Fruit fly (Drosophila melanogaster) whole organism, embryonic: ENCODE data around the gene CG33172.

Experiments
- Abd-B ChIP-seq: fragments of 200-800 bp; sonication (Bioruptor generic); optimal IDR thresholded peaks from 2 replicates; lab custom pipeline; 2018; ENCODE audit warnings: missing biosample characterization, mild to moderate bottlenecking, missing genetic modification characterization, moderate library complexity
- Atf-2 ChIP-seq: fragments of 200-800 bp; sonication (Bioruptor generic); optimal IDR thresholded peaks from 2 replicates; lab custom pipeline; 2016; ENCODE audit warnings: missing biosample characterization, missing genetic modification characterization
- BtbVII ChIP-seq: fragments of 200-800 bp; sonication (Bioruptor generic); optimal IDR thresholded peaks from 3 replicates; lab custom pipeline; 2017; ENCODE audit warnings: missing biosample characterization, mild to moderate bottlenecking, missing genetic modification characterization
- CG10654 ChIP-seq: fragments of 200-800 bp; sonication (Bioruptor generic); optimal IDR thresholded peaks from 2 replicates; lab custom pipeline; 2016; ENCODE audit warnings: missing biosample characterization, missing genetic modification characterization
- CG10979 ChIP-seq: fragments of 200-800 bp; sonication (Bioruptor generic); optimal IDR thresholded peaks from 2 replicates; lab custom pipeline; 2018; ENCODE audit warnings: missing biosample characterization, mild to moderate bottlenecking, missing genetic modification characterization, moderate library complexity
- CG12659 ChIP-seq: fragments of 200-800 bp; sonication (Bioruptor generic); optimal IDR thresholded peaks from 3 replicates; lab custom pipeline; 2017; ENCODE audit warnings: mild to moderate bottlenecking, missing biosample characterization, missing genetic modification reagents, missing genetic modification characterization
- CG15269 ChIP-seq: fragments of 200-800 bp; sonication (Bioruptor generic); optimal IDR thresholded peaks from 2 replicates; lab custom pipeline; 2018; ENCODE audit warnings: missing biosample characterization, mild to moderate bottlenecking, missing genetic modification characterization, moderate library complexity
- CG15514 ChIP-seq: fragments of 200-800 bp; sonication (Bioruptor generic); optimal IDR thresholded peaks from 3 replicates; lab custom pipeline; 2017; ENCODE audit warnings: missing biosample characterization, missing genetic modification characterization, mild to moderate bottlenecking, moderate library complexity, missing genetic modification reagents
- CG17359 ChIP-seq: fragments of 200-800 bp; sonication (Bioruptor generic); optimal IDR thresholded peaks from 3 replicates; lab custom pipeline; 2018; ENCODE audit warnings: missing biosample characterization, mild to moderate bottlenecking, missing genetic modification characterization, moderate library complexity
- CG17802 ChIP-seq: fragments of 200-800 bp; sonication (Bioruptor generic); optimal IDR thresholded peaks from 2 replicates; lab custom pipeline; 2018; ENCODE audit warnings: missing biosample characterization, mild to moderate bottlenecking, missing genetic modification characterization, moderate library complexity
- CG17912 ChIP-seq: fragments of 200-800 bp; sonication (Bioruptor generic); optimal IDR thresholded peaks from 2 replicates; lab custom pipeline; 2018; ENCODE audit warnings: missing biosample characterization, mild to moderate bottlenecking, missing genetic modification characterization
- CG18476 ChIP-seq: fragments of 200-800 bp; sonication (Bioruptor generic); optimal IDR thresholded peaks from 2 replicates; lab custom pipeline; 2016; ENCODE audit warnings: missing biosample characterization, mild to moderate bottlenecking, missing genetic modification characterization
- CG18599 ChIP-seq: fragments of 200-800 bp; sonication (Bioruptor generic); optimal IDR thresholded peaks from 3 replicates; lab custom pipeline; 2017; ENCODE audit warnings: missing biosample characterization, missing genetic modification characterization, mild to moderate bottlenecking, moderate library complexity, missing genetic modification reagents
- CG2678 ChIP-seq: fragments of 200-800 bp; sonication (Bioruptor generic); optimal IDR thresholded peaks from 3 replicates; lab custom pipeline; 2019; ENCODE audit warnings: missing biosample characterization, mild to moderate bottlenecking, missing genetic modification characterization, moderate library complexity
- CG3995 ChIP-seq: fragments of 200-800 bp; sonication (Bioruptor generic); optimal IDR thresholded peaks from 3 replicates; lab custom pipeline; 2016; ENCODE audit warnings: missing biosample characterization, missing genetic modification characterization
- CG6683 ChIP-seq: fragments of 200-800 bp; sonication (Bioruptor generic); optimal IDR thresholded peaks from 2 replicates; lab custom pipeline; 2017; ENCODE audit warnings: missing biosample characterization, mild to moderate bottlenecking, missing genetic modification characterization, missing genetic modification reagents
- CG6765 ChIP-seq: fragments of 200-800 bp; sonication (Bioruptor generic); optimal IDR thresholded peaks from 3 replicates; lab custom pipeline; 2017; ENCODE audit warnings: missing biosample characterization, mild to moderate bottlenecking, missing genetic modification characterization
- CG8290 ChIP-seq, 3 experiments: fragments of 200-800 bp; sonication (Bioruptor generic); optimal IDR thresholded peaks; 2 replicates each; lab custom pipeline; 2016 to 2019; ENCODE audit warnings: missing biosample characterization in 3 of 3, missing genetic modification characterization in 3 of 3, mild to moderate bottlenecking in 2 of 3, moderate library complexity in 1 of 3
- Drgx ChIP-seq: fragments of 200-800 bp; sonication (Bioruptor generic); IDR thresholded peaks from 2 replicates; pipeline ENCODE4 v1.3.6; 2022; ENCODE audit warnings: missing biosample characterization, missing genetic modification characterization
- Ets65A ChIP-seq: fragments of 200-800 bp; sonication (Bioruptor generic); peaks from one replicate; lab custom pipeline; 2016; ENCODE audit warnings: missing biosample characterization, missing genetic modification characterization
- Fer2 ChIP-seq: fragments of 200-800 bp; sonication (Bioruptor generic); optimal IDR thresholded peaks from 2 replicates; lab custom pipeline; 2018; ENCODE audit warnings: missing biosample characterization, mild to moderate bottlenecking, missing genetic modification characterization, moderate library complexity
- Lhr ChIP-seq: fragments of 200-800 bp; sonication (Bioruptor generic); optimal IDR thresholded peaks from 3 replicates; lab custom pipeline; 2017; ENCODE audit warnings: mild to moderate bottlenecking, missing biosample characterization, missing genetic modification reagents, missing genetic modification characterization
- MBD-R2 ChIP-seq: fragments of 200-800 bp; sonication (Bioruptor generic); IDR thresholded peaks from 2 replicates; pipeline ENCODE4 v1.3.6; 2022; ENCODE audit warnings: missing biosample characterization, missing genetic modification characterization
- MTF-1 ChIP-seq: fragments of 200-800 bp; sonication (Bioruptor generic); optimal IDR thresholded peaks from 2 replicates; lab custom pipeline; 2018; ENCODE audit warnings: missing biosample characterization, mild to moderate bottlenecking, missing genetic modification characterization, borderline replicate concordance
- Oaz ChIP-seq: fragments of 200-800 bp; sonication (Bioruptor generic); IDR thresholded peaks from 2 replicates; pipeline ENCODE4 v1.3.6; 2022; ENCODE audit warnings: missing biosample characterization, missing genetic modification characterization
- Pdp1 ChIP-seq, 2 experiments: fragments of 200-800 bp; sonication (Bioruptor generic); optimal IDR thresholded peaks; 3 replicates each; lab custom pipeline; 2016; ENCODE audit warnings: missing biosample characterization in 2 of 2, missing genetic modification characterization in 2 of 2, mild to moderate bottlenecking in 1 of 2, moderate library complexity in 1 of 2
- Ptx1 ChIP-seq: fragments of 200-800 bp; sonication (Bioruptor generic); IDR thresholded peaks from 2 replicates; pipeline ENCODE4 v1.3.6; 2022; ENCODE audit warnings: missing biosample characterization, missing genetic modification characterization
- Rfx ChIP-seq: fragments of 200-800 bp; sonication (Bioruptor generic); IDR thresholded peaks from 2 replicates; pipeline ENCODE4 v1.3.6; 2022; ENCODE audit warnings: missing biosample characterization, missing genetic modification characterization
- Xrp1 ChIP-seq: fragments of 200-800 bp; sonication (Bioruptor generic); IDR thresholded peaks from 2 replicates; pipeline ENCODE4 v1.3.6; 2022; ENCODE audit warnings: missing biosample characterization, missing genetic modification characterization
- bowl ChIP-seq: fragments of 200-800 bp; sonication (Bioruptor generic); IDR thresholded peaks from 2 replicates; pipeline ENCODE4 v1.3.6; 2022; ENCODE audit warnings: missing biosample characterization, missing genetic modification characterization
- chn ChIP-seq: fragments of 200-800 bp; sonication (Bioruptor generic); optimal IDR thresholded peaks from 2 replicates; lab custom pipeline; 2016; ENCODE audit warnings: missing biosample characterization, missing genetic modification characterization
- dan ChIP-seq: fragments of 200-800 bp; sonication (Bioruptor generic); IDR thresholded peaks from 2 replicates; pipeline ENCODE4 v1.3.6; 2022; ENCODE audit warnings: missing biosample characterization, missing genetic modification characterization
- hbn ChIP-seq: fragments of 200-800 bp; sonication (Bioruptor generic); IDR thresholded peaks from 2 replicates; pipeline ENCODE4 v1.3.6; 2022; ENCODE audit warnings: missing biosample characterization, missing genetic modification characterization; ENCODE audit not compliant: partially characterized antibody
- mirr ChIP-seq: fragments of 200-800 bp; sonication (Bioruptor generic); optimal IDR thresholded peaks from 3 replicates; lab custom pipeline; 2018; ENCODE audit warnings: missing biosample characterization, mild to moderate bottlenecking, missing genetic modification characterization
- odd ChIP-seq: fragments of 200-800 bp; sonication (Bioruptor generic); optimal IDR thresholded peaks from 2 replicates; lab custom pipeline; 2017; ENCODE audit warnings: missing biosample characterization, mild to moderate bottlenecking, missing genetic modification characterization
- psq ChIP-seq: fragments of 200-800 bp; sonication (Bioruptor generic); optimal IDR thresholded peaks from 2 replicates; lab custom pipeline; 2017; ENCODE audit warnings: missing biosample characterization, missing genetic modification characterization
- pzg ChIP-seq: fragments of 200-800 bp; sonication (Bioruptor generic); optimal IDR thresholded peaks from 3 replicates; lab custom pipeline; 2018; ENCODE audit warnings: missing biosample characterization, mild to moderate bottlenecking, missing genetic modification characterization, moderate library complexity
- sens ChIP-seq: fragments of 200-800 bp; sonication (Bioruptor generic); peaks from one replicate; lab custom pipeline; 2016; ENCODE audit warnings: missing biosample characterization, missing genetic modification characterization
- sna ChIP-seq: fragments of 200-800 bp; sonication (Bioruptor generic); IDR thresholded peaks from 2 replicates; pipeline ENCODE4 v1.3.6; 2022; ENCODE audit warnings: missing biosample characterization, missing genetic modification characterization; ENCODE audit not compliant: partially characterized antibody
- sqz ChIP-seq: fragments of 200-800 bp; sonication (Bioruptor generic); optimal IDR thresholded peaks from 3 replicates; lab custom pipeline; 2018; ENCODE audit warnings: missing biosample characterization, mild to moderate bottlenecking, missing genetic modification characterization
- stwl ChIP-seq: fragments of 200-800 bp; sonication (Bioruptor generic); optimal IDR thresholded peaks from 3 replicates; lab custom pipeline; 2018; ENCODE audit warnings: missing biosample characterization, mild to moderate bottlenecking, missing genetic modification characterization, moderate library complexity
- tx ChIP-seq: fragments of 200-800 bp; sonication (Bioruptor generic); optimal IDR thresholded peaks from 2 replicates; lab custom pipeline; 2016; ENCODE audit warnings: missing biosample characterization, missing genetic modification characterization

The CG33172 gene

DNA sequence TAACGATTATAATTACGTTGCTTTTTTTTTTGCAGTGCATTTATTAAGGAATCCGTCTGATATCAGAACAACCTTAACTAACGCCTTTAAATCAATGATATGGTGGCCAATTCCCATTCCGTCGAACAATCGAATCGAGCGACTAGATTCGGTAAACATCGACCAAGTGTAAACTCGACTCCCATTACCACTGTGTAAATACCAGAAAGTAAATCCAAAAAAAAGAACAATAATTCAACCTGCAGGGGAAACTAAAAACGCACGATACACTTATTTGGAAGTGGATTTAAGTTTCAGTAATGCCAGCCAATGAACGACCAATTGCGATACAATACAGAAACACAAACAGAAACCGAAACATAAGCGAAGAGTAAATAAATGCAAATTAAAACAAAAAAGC is 36.1 kb downstream of the CG33172 start (continued):
- TF ChIP-seq CG15514 (GFP tag; lab: Kevin White, UChicago), result peak; percentile 3
- no peak for TF ChIP-seq Atf-2
- TF ChIP-seq Rfx (GFP tag; lab: Robert Waterston, UW), result peak; percentile 40; the same call in 1 of the 2 replicates
- TF ChIP-seq CG2678, result peak; percentile 21
- peak; percentile 17 for TF ChIP-seq BtbVII (GFP tag; lab: Kevin White, UChicago)
- TF ChIP-seq Xrp1 (GFP tag; lab: Robert Waterston, UW), result no peak
- no peak for TF ChIP-seq Abd-B (GFP tag; lab: Kevin White, UChicago)
- no peak for TF ChIP-seq Drgx (GFP tag; lab: Robert Waterston, UW)
- TF ChIP-seq sna, result no peak
- TF ChIP-seq sens (GFP tag; lab: Kevin White, UChicago), result peak; percentile 61
- TF ChIP-seq Ptx1 (GFP tag; lab: Robert Waterston, UW), result no peak
- TF ChIP-seq CG8290 (GFP tag; optimal IDR thresholded peaks at IDR 0.05; lab: Kevin White, UChicago), result no peak
- TF ChIP-seq CG8290 (tag; optimal IDR thresholded peaks at IDR 0.05; lab: Kevin White, UChicago), result peak in 1 of 2 experiments; percentile 45
- no peak for TF ChIP-seq chn (GFP tag; lab: Kevin White, UChicago)
- TF ChIP-seq CG12659, result peak; percentile 5
- TF ChIP-seq CG17912 (GFP tag; lab: Kevin White, UChicago), result no peak
- no peak for TF ChIP-seq dan (GFP tag; lab: Robert Waterston, UW)
- peak; percentile 6 for TF ChIP-seq CG6765 (GFP tag; lab: Kevin White, UChicago)
- no peak for TF ChIP-seq CG6683 (GFP tag; lab: Kevin White, UChicago)
- TF ChIP-seq MBD-R2 (GFP tag; lab: Robert Waterston, UW), result no peak
- no peak for TF ChIP-seq tx (GFP tag; lab: Kevin White, UChicago)
- TF ChIP-seq MTF-1 (GFP tag; lab: Kevin White, UChicago), result peak; percentile 6
- TF ChIP-seq odd (GFP tag; lab: Kevin White, UChicago), result no peak
- TF ChIP-seq Pdp1 (GFP tag; optimal IDR thresholded peaks at IDR 0.05; lab: Kevin White, UChicago), result no peak
- no peak for TF ChIP-seq CG18476 (GFP tag; lab: Kevin White, UChicago)

DNA sequence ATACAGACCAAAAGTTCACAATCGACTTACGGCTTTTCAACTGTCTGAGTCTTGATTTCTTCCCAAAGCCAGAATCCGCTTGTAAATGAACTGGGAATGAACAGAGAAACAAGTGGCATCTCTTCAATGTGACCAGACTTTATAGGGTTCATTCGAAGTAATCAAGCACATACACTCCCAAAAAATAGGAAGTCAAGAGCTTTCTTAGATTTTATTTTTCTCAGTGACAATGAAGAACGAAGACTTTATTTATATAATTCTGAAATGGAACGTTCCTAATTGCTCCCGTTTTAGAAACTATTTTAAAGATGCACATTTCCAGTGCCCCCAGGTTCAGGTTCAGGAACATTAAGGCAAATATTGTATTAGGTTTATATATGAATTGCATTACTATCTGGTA is 38.5 kb downstream of the CG33172 start:
- TF ChIP-seq bowl (GFP tag; lab: Robert Waterston, UW) (no peak), sens (GFP tag; lab: Kevin White, UChicago) (peak; percentile 61), CG8290 (GFP tag; optimal IDR thresholded peaks at IDR 0.05; lab: Kevin White, UChicago) (peak; percentile 25), CG8290 (tag; optimal IDR thresholded peaks at IDR 0.05; lab: Kevin White, UChicago) (no peak), Lhr (GFP tag; lab: Kevin White, UChicago) (peak; percentile 6), Ets65A (GFP tag; lab: Kevin White, UChicago) (peak; percentile 52), Fer2 (tag; lab: Kevin White, UChicago) (no peak), stwl (tag; lab: Kevin White, UChicago) (peak; percentile 6)
- TF ChIP-seq, all 482 proteins: peak for 5

DNA sequence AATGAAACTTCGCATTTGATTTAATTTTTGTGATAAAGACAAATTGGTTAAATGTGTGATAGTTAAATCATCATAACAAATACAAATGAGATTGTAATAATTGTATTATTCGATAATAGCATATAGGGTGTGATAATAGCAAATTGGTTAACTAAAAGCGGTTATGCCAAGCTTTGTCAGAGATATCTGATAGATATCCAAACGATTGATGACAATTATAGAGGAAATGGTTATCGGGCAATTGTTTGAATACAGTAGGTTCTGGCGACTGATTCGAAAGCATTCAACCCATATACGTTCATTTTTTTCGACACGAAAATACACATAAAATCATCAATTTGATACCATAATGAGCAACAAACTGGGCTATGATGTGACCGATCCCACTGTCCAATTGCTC is 39.8 kb downstream of the CG33172 start, which contains the start of gene CG8509:
CG8509 (plus strand) TSS at position 301 of the 400 bp plus-strand sequence.
- TF ChIP-seq CG17359 (tag; lab: Kevin White, UChicago), result no peak
- TF ChIP-seq psq (GFP tag; lab: Kevin White, UChicago), result no peak
- TF ChIP-seq, all 482 proteins: peak for 0

DNA sequence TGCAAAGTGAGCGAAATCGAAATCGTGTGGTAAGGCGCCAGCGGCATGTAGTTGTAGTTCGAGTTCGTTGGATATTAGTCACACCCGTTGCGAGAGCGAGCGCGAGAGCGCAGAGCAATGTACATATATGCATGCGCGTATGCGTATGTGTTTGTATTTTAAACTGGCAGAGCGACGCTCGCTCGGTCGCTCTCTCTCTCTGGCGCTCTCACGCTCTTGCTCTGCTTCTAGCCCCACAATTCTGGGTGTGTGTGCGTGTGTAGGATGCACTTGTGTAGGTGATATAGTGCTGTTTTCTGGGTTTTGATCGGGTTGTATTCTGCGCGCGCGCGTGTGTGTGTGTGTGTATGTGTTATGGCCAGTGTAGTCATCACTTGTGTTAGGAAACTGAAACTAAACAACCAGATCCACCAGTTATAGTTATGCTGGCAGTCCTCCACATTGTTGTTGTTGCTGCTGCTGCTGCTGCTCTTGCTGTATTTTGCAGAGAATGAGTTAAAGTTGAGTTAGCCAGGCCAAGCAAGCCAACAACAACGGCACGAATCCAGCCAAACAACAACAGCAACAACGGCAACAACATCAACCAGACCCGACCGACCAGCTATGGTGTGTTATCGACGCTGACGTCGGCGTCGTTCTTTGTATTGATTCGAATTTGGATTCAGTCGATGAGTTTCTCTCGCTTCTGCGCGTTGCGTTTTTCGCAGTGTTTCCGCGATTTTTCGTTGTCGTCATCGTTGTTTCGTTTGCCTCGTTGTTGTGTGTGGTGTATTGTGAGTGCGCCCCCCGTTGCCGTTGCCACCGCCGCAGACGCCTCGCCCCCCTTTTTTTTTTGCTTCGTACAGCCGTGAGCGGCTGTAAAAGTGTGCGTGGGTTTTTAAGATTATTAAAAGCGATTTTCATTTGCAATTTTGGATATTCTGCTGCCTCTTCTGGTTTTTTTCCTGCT is 42.5 kb downstream of the CG33172 start:
- TF ChIP-seq CG10979 (no peak), Oaz (no peak), CG17912 (GFP tag; lab: Kevin White, UChicago) (no peak), CG3995 (GFP tag; lab: Kevin White, UChicago) (no peak), pzg (GFP tag; lab: Kevin White, UChicago) (no peak), CG15269 (tag; lab: Kevin White, UChicago) (no peak), hbn (peak; percentile 27; the same call in 1 of the 2 replicates), CG17802 (tag; lab: Kevin White, UChicago) (no peak), mirr (GFP tag; lab: Kevin White, UChicago) (peak; percentile 44), sqz (peak; percentile 44), CG10654 (GFP tag; lab: Kevin White, UChicago) (no peak), CG18599 (GFP tag; lab: Kevin White, UChicago) (peak; percentile 10)
